Worm (Caenorhabditis elegans) whole organism, L2 larva: ENCODE data around the gene F56B3.9.
"Not testable (repeated sequence)": the region's sequence is repeated elsewhere in the genome, so short reads cannot be mapped to it uniquely, and the experiment has no call there.

Experiments used
- F13H6.1 ChIP-seq: sonication (generic microtip); optimal IDR thresholded peaks from 2 replicates; lab custom pipeline; 2016; ENCODE audit warnings: missing genetic modification characterization, missing compliant biosample characterization
- Y55F3AM.14 ChIP-seq: fragments of 200-800 bp; sonication (Bioruptor generic); optimal IDR thresholded peaks from 2 replicates; lab custom pipeline; 2018; ENCODE audit warnings: mild to moderate bottlenecking, missing genetic modification characterization, missing compliant biosample characterization
- ZK546.5 ChIP-seq: sonication (generic microtip); optimal IDR thresholded peaks from 2 replicates; lab custom pipeline; 2017; ENCODE audit warnings: missing biosample characterization, missing genetic modification characterization
- aly-2 ChIP-seq: fragments of 150-350 bp; optimal IDR thresholded peaks from 2 replicates; lab custom pipeline; 2014; ENCODE audit warnings: missing biosample characterization, missing genetic modification characterization
- ama-1 ChIP-seq: fragments of 150-350 bp; optimal IDR thresholded peaks from 2 replicates; lab custom pipeline; 2018; ENCODE audit warnings: inconsistent platforms
- blmp-1 ChIP-seq: sonication (generic microtip); optimal IDR thresholded peaks from 2 replicates; lab custom pipeline; 2017; ENCODE audit warnings: missing genetic modification characterization, mild to moderate bottlenecking, missing compliant biosample characterization, antibody characterized with exemption, moderate library complexity; ENCODE audit not compliant: insufficient read depth
- ceh-16 ChIP-seq: fragments of 150-350 bp; optimal IDR thresholded peaks from 2 replicates; lab custom pipeline; 2014; ENCODE audit warnings: missing biosample characterization, missing genetic modification characterization
- ceh-82 ChIP-seq: fragments of 150-350 bp; optimal IDR thresholded peaks from 2 replicates; lab custom pipeline; 2014; ENCODE audit warnings: missing biosample characterization, missing genetic modification characterization
- crh-2 ChIP-seq: sonication (generic microtip); optimal IDR thresholded peaks from 2 replicates; lab custom pipeline; 2017; ENCODE audit warnings: missing biosample characterization, missing genetic modification characterization
- dmd-4 ChIP-seq: sonication (generic microtip); optimal IDR thresholded peaks from 2 replicates; lab custom pipeline; 2017; ENCODE audit warnings: missing biosample characterization, missing genetic modification characterization
- egl-27 ChIP-seq: sonication (generic microtip); optimal IDR thresholded peaks from 3 replicates; lab custom pipeline; 2017; ENCODE audit warnings: missing biosample characterization, missing genetic modification reagents, missing genetic modification characterization
- elt-1 ChIP-seq: fragments of 150-350 bp; optimal IDR thresholded peaks from 2 replicates; lab custom pipeline; 2014; ENCODE audit warnings: missing biosample characterization, missing genetic modification characterization
- elt-3 ChIP-seq: sonication (generic microtip); optimal IDR thresholded peaks from 2 replicates; lab custom pipeline; 2017; ENCODE audit warnings: missing biosample characterization, missing genetic modification characterization
- fos-1 ChIP-seq: fragments of 150-350 bp; optimal IDR thresholded peaks from 2 replicates; lab custom pipeline; 2014; ENCODE audit warnings: missing biosample characterization, missing genetic modification characterization
- lin-39 ChIP-seq: fragments of 150-350 bp; optimal IDR thresholded peaks from 2 replicates; lab custom pipeline; 2014; ENCODE audit warnings: missing biosample characterization, missing genetic modification reagents, missing genetic modification characterization
- lsy-2 ChIP-seq, 2 experiments: fragments of 150-350 bp in 1 of 2; sonication (generic microtip) in 1 of 2; optimal IDR thresholded peaks; 2 replicates each; lab custom pipeline; 2014 to 2017; ENCODE audit warnings: missing biosample characterization in 2 of 2, missing genetic modification characterization in 2 of 2
- mab-5 ChIP-seq: fragments of 150-350 bp; optimal IDR thresholded peaks from 2 replicates; lab custom pipeline; 2014; ENCODE audit warnings: missing biosample characterization, missing genetic modification characterization
- nhr-10 ChIP-seq: sonication (generic microtip); optimal IDR thresholded peaks from 2 replicates; lab custom pipeline; 2017; ENCODE audit warnings: missing biosample characterization, missing genetic modification characterization
- nhr-11 ChIP-seq: fragments of 150-350 bp; optimal IDR thresholded peaks from 2 replicates; lab custom pipeline; 2014; ENCODE audit warnings: missing biosample characterization, missing genetic modification characterization
- nhr-12 ChIP-seq: fragments of 150-350 bp; optimal IDR thresholded peaks from 2 replicates; lab custom pipeline; 2014; ENCODE audit warnings: missing biosample characterization, missing genetic modification characterization
- nhr-129 ChIP-seq: fragments of 150-350 bp; optimal IDR thresholded peaks from 2 replicates; lab custom pipeline; 2014; ENCODE audit warnings: missing biosample characterization, missing genetic modification characterization
- nhr-21 ChIP-seq: fragments of 150-350 bp; optimal IDR thresholded peaks from 2 replicates; lab custom pipeline; 2014; ENCODE audit warnings: missing biosample characterization, missing genetic modification characterization
- nhr-23 ChIP-seq: fragments of 150-350 bp; optimal IDR thresholded peaks from 2 replicates; lab custom pipeline; 2014; ENCODE audit warnings: missing biosample characterization, missing genetic modification reagents, missing genetic modification characterization
- nhr-25 ChIP-seq: fragments of 150-350 bp; sonication (generic microtip); optimal IDR thresholded peaks from 3 replicates; lab custom pipeline; 2014; ENCODE audit warnings: missing biosample characterization, missing genetic modification characterization
- sem-4 ChIP-seq: fragments of 150-350 bp; optimal IDR thresholded peaks from 2 replicates; lab custom pipeline; 2014; ENCODE audit warnings: missing biosample characterization, missing genetic modification reagents, missing genetic modification characterization
- sma-9 ChIP-seq, 2 experiments: fragments of 150-350 bp in 1 of 2; sonication (generic microtip) in 1 of 2; optimal IDR thresholded peaks; 2 replicates each; lab custom pipeline; 2014 to 2016; ENCODE audit warnings: missing genetic modification characterization in 2 of 2, mild to moderate bottlenecking in 1 of 2, missing biosample characterization in 1 of 2, missing compliant biosample characterization in 1 of 2, missing genetic modification reagents in 1 of 2, moderate library complexity in 1 of 2
- snpc-4 ChIP-seq: fragments of 150-350 bp; optimal IDR thresholded peaks from 2 replicates; lab custom pipeline; 2014; ENCODE audit warnings: missing biosample characterization, missing genetic modification characterization
- ztf-4 ChIP-seq: fragments of 150-350 bp; optimal IDR thresholded peaks from 2 replicates; lab custom pipeline; 2014; ENCODE audit warnings: missing biosample characterization, missing genetic modification characterization

Gene F56B3.9

ce11 chrIV:771061-771460 lies at the start of gene F56B3.9:
Gene F56B3.9, plus strand, starts transcription at chrIV:771361.
- TF ChIP-seq ZK546.5 (tag; lab: Kevin White, UChicago); nhr-10 (tag; lab: Kevin White, UChicago); lsy-2 (tag; optimal IDR thresholded peaks at IDR 0.05; lab: Kevin White, UChicago): not testable (repeated sequence)

ce11 chrIV:728095-728494 lies 43.1 kb upstream of the F56B3.9 start, which contains the start of gene Y55F3C.9:
Gene Y55F3C.9, minus strand, starts transcription at chrIV:728195.
- no peak for TF ChIP-seq sem-4 (tag; lab: Kevin White, UChicago)
- no peak for TF ChIP-seq nhr-21 (tag; lab: Kevin White, UChicago)
- TF ChIP-seq fos-1 (tag; lab: Kevin White, UChicago) = no peak
- TF ChIP-seq ztf-4 (tag; lab: Kevin White, UChicago) = no peak
- no peak for TF ChIP-seq nhr-23 (tag; lab: Kevin White, UChicago)
- no peak for TF ChIP-seq nhr-12 (tag; lab: Kevin White, UChicago)
- no peak for TF ChIP-seq ceh-82 (tag; lab: Kevin White, UChicago)
- TF ChIP-seq ceh-16 (tag; lab: Kevin White, UChicago) = no peak
- no peak for TF ChIP-seq elt-3
- TF ChIP-seq blmp-1 (tag; lab: Kevin White, UChicago) = no peak
- TF ChIP-seq crh-2 (tag; lab: Kevin White, UChicago) = no peak
- TF ChIP-seq elt-1 (tag; lab: Kevin White, UChicago) = no peak
- no peak for TF ChIP-seq ama-1 (lab: Kevin White, UChicago)

DNA sequence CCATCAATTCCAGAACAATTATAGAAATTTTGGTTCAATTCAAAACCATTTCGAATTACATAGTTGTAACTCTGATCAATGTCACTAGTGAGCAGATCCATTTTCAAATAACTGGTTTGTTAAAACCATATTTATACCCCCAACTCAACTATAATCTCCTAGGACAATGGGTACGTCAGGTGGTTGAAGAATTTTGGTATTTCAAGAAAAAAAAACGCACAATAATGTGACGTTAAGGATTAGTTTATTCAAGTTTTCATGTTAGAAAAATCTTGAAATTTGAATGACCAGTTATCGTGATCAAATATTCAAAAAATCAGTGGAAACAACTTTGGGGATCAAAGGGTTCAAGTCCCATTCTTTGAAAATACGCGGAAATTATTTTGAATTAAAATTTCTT lies 40.2 kb upstream of the F56B3.9 start, which contains the start of gene srt-24:
TSS of gene srt-24 (minus strand) at position 101 of the 400 bp plus-strand sequence.
- no peak for TF ChIP-seq aly-2 (tag; lab: Kevin White, UChicago)
- TF ChIP-seq fos-1 (tag; lab: Kevin White, UChicago) = no peak
- no peak for TF ChIP-seq nhr-129 (tag; lab: Kevin White, UChicago)

DNA sequence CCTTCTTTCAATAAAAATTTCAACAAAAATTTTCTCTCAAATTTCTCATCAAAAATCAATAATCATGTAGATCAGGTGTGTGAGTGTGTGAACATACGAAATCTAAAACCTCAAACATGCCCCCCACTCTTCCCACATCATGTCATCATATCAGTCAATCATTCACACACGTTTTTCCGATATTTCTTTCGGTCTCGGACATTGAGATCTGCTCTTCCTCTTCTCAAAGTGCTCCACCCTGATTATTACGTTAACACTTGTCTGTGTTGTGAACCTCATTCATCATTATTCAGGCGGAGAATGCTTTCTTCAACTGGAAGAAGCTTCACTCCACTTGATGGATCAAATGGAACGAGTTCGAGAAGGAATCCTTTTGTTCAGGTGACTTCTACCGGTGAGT lies 34.7 kb upstream of the F56B3.9 start, which contains the start of gene kvs-5:
TSS of gene kvs-5 (plus strand) at position 301 of the 400 bp plus-strand sequence.
- TF ChIP-seq egl-27 (tag; lab: Kevin White, UChicago) = no peak

ce11 chrIV:740674-741073 lies 30.5 kb upstream of the F56B3.9 start:
- TF ChIP-seq lin-39 (tag; lab: Kevin White, UChicago) (no peak), mab-5 (tag; lab: Kevin White, UChicago) (peak; percentile 93), F13H6.1 (tag; lab: Kevin White, UChicago) (peak; percentile 56), sma-9 (GFP tag; optimal IDR thresholded peaks at IDR 0.05; lab: Kevin White, UChicago) (peak; percentile 13), sma-9 (tag; optimal IDR thresholded peaks at IDR 0.05; lab: Kevin White, UChicago) (no peak), dmd-4 (tag; lab: Kevin White, UChicago) (no peak), ama-1 (lab: Kevin White, UChicago) (no peak), nhr-25 (tag; lab: Kevin White, UChicago) (no peak), snpc-4 (tag; lab: Kevin White, UChicago) (no peak), blmp-1 (tag; lab: Kevin White, UChicago) (no peak), Y55F3AM.14 (GFP tag; lab: Kevin White, UChicago) (no peak), lsy-2 (tag; optimal IDR thresholded peaks at IDR 0.05; lab: Kevin White, UChicago) (no peak)

ce11 chrIV:741831-742230 lies 29.3 kb upstream of the F56B3.9 start:
- TF ChIP-seq nhr-23 (tag; lab: Kevin White, UChicago) = no peak
- TF ChIP-seq ceh-82 (tag; lab: Kevin White, UChicago) = no peak
- TF ChIP-seq, all 48 proteins: peak for 0

DNA sequence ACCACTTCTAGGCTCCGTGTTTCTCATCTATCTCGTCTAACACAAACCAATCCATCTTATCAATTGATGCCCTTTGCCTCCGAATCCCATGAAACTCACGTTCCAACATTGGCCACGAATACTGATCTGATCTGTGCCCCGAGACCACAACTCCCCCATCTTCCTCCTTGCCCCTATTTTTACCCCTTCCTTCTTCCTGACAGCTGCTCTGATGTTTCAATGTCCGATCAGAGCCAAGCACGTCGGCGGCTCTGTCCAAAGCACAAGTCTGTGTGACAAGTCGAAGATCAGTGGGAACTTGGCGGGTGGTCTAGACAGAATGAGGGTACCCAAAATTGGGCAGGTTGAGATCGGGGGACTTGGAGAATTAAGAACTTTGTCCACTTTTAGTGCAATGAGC lies 24.8 kb upstream of the F56B3.9 start:
- TF ChIP-seq nhr-11 (tag; lab: Kevin White, UChicago) (no peak), sma-9 (GFP tag; optimal IDR thresholded peaks at IDR 0.05; lab: Kevin White, UChicago) (peak; percentile 34), sma-9 (tag; optimal IDR thresholded peaks at IDR 0.05; lab: Kevin White, UChicago) (no peak)
- TF ChIP-seq, all 48 proteins: peak for 1
